Worm (Caenorhabditis elegans) whole organism, young adult: ENCODE results near the gene gmap-1.

ENCODE experiments used
- B0035.1 ChIP-seq: sonication (generic microtip); optimal IDR thresholded peaks from 2 replicates; lab custom pipeline; 2016; ENCODE audit warnings: missing genetic modification characterization, mild to moderate bottlenecking, missing compliant biosample characterization, missing genotype, missing genetic modification reagents
- B0261.1 ChIP-seq: sonication (generic microtip); optimal IDR thresholded peaks from 2 replicates; lab custom pipeline; 2016; ENCODE audit warnings: mild to moderate bottlenecking, missing genetic modification characterization, moderate library complexity, missing compliant biosample characterization
- D2030.7 ChIP-seq: fragments of 200-800 bp; sonication (Bioruptor generic); IDR thresholded peaks from 2 replicates; pipeline ENCODE4 v1.3.6; 2022; ENCODE audit warnings: missing genetic modification reagents, missing genetic modification characterization, missing compliant biosample characterization
- F23B12.7 ChIP-seq: sonication (generic microtip); optimal IDR thresholded peaks from 2 replicates; lab custom pipeline; 2017; ENCODE audit warnings: missing genetic modification characterization, mild to moderate bottlenecking, missing compliant biosample characterization, antibody characterized with exemption, moderate library complexity; ENCODE audit not compliant: insufficient read depth
- F37B4.10 ChIP-seq: fragments of 200-800 bp; sonication (Bioruptor generic); IDR thresholded peaks from 2 replicates; pipeline ENCODE4 v1.3.6; 2022; ENCODE audit warnings: missing genetic modification characterization, missing compliant biosample characterization
- F39B2.1 ChIP-seq: fragments of 200-800 bp; sonication (Bioruptor generic); IDR thresholded peaks from 2 replicates; pipeline ENCODE4 v1.3.6; 2022; ENCODE audit warnings: missing genetic modification reagents, missing genetic modification characterization, missing compliant biosample characterization
- K11D2.4 ChIP-seq: fragments of 200-800 bp; sonication (Bioruptor generic); IDR thresholded peaks from 2 replicates; pipeline ENCODE4 v1.3.6; 2022; ENCODE audit warnings: missing genetic modification reagents, missing genetic modification characterization, missing compliant biosample characterization
- K12H6.12 ChIP-seq: fragments of 200-800 bp; sonication (Bioruptor generic); optimal IDR thresholded peaks from 2 replicates; lab custom pipeline; 2018; ENCODE audit warnings: mild to moderate bottlenecking, missing genetic modification characterization, missing compliant biosample characterization
- T07F8.4 ChIP-seq: sonication (generic microtip); optimal IDR thresholded peaks from 2 replicates; lab custom pipeline; 2016; ENCODE audit warnings: mild to moderate bottlenecking, missing genetic modification characterization, moderate library complexity, missing compliant biosample characterization
- Y95B8A.8 ChIP-seq: fragments of 200-800 bp; sonication (Bioruptor generic); IDR thresholded peaks from 2 replicates; pipeline ENCODE4 v1.3.6; 2022; ENCODE audit warnings: missing genetic modification reagents, missing genetic modification characterization, missing compliant biosample characterization
- ZK185.1 ChIP-seq: sonication (generic microtip); optimal IDR thresholded peaks from 2 replicates; lab custom pipeline; 2016; ENCODE audit warnings: mild to moderate bottlenecking, missing genetic modification characterization, missing compliant biosample characterization; ENCODE audit not compliant: poor library complexity, severe bottlenecking
- akir-1 ChIP-seq: fragments of 200-800 bp; sonication (Bioruptor generic); optimal IDR thresholded peaks from 2 replicates; lab custom pipeline; 2018; ENCODE audit warnings: mild to moderate bottlenecking, missing genetic modification characterization, moderate library complexity, missing compliant biosample characterization
- aptf-2 ChIP-seq: fragments of 200-800 bp; sonication (Bioruptor generic); conservative IDR thresholded peaks from 2 replicates; pipeline ENCODE4 v1.3.6; 2022; ENCODE audit warnings: missing genetic modification reagents, missing genetic modification characterization, missing compliant biosample characterization
- aptf-3 ChIP-seq: fragments of 200-800 bp; sonication (Bioruptor generic); IDR thresholded peaks from 2 replicates; pipeline ENCODE4 v1.3.6; 2022; ENCODE audit warnings: missing genetic modification characterization, missing compliant biosample characterization
- attf-3 ChIP-seq: fragments of 200-800 bp; sonication (Bioruptor generic); conservative IDR thresholded peaks from 2 replicates; pipeline ENCODE4 v1.3.6; 2022; ENCODE audit warnings: missing genetic modification reagents, missing genetic modification characterization, missing compliant biosample characterization
- attf-5 ChIP-seq: fragments of 200-800 bp; sonication (Bioruptor generic); optimal IDR thresholded peaks from 2 replicates; lab custom pipeline; 2018; ENCODE audit warnings: mild to moderate bottlenecking, missing genetic modification characterization, missing compliant biosample characterization
- bed-2 ChIP-seq: fragments of 200-800 bp; sonication (Bioruptor generic); IDR thresholded peaks from 2 replicates; pipeline ENCODE4 v1.3.6; 2022; ENCODE audit warnings: missing genetic modification reagents, missing genetic modification characterization, missing compliant biosample characterization
- ccch-3 ChIP-seq: fragments of 200-800 bp; sonication (Bioruptor generic); optimal IDR thresholded peaks from 2 replicates; lab custom pipeline; 2018; ENCODE audit warnings: mild to moderate bottlenecking, missing genetic modification characterization, missing compliant biosample characterization
- dpl-1 ChIP-seq: fragments of 150-350 bp; optimal IDR thresholded peaks from 2 replicates; lab custom pipeline; 2014; ENCODE audit warnings: missing biosample characterization, missing genetic modification reagents, missing genetic modification characterization
- egl-18 ChIP-seq: fragments of 200-800 bp; sonication (Bioruptor generic); IDR thresholded peaks from 2 replicates; pipeline ENCODE4 v1.3.6; 2022; ENCODE audit warnings: missing genetic modification reagents, missing genetic modification characterization, missing compliant biosample characterization
- egl-44 ChIP-seq: fragments of 200-800 bp; sonication (Bioruptor generic); IDR thresholded peaks from 2 replicates; pipeline ENCODE4 v1.3.6; 2022; ENCODE audit warnings: missing genetic modification reagents, missing genetic modification characterization, missing compliant biosample characterization
- gei-17 ChIP-seq: fragments of 200-800 bp; sonication (Bioruptor generic); optimal IDR thresholded peaks from 2 replicates; lab custom pipeline; 2018; ENCODE audit warnings: mild to moderate bottlenecking, missing genetic modification characterization, missing compliant biosample characterization
- him-1 ChIP-seq: sonication (generic microtip); optimal IDR thresholded peaks from 2 replicates; lab custom pipeline; 2016; ENCODE audit warnings: missing genotype, missing genetic modification reagents, missing genetic modification characterization, missing compliant biosample characterization
- hlh-12 ChIP-seq: sonication (generic microtip); optimal IDR thresholded peaks from 2 replicates; lab custom pipeline; 2016; ENCODE audit warnings: missing genetic modification characterization, missing compliant biosample characterization
- hmg-1.2 ChIP-seq: fragments of 200-800 bp; sonication (Bioruptor generic); IDR thresholded peaks from 2 replicates; pipeline ENCODE4 v1.3.6; 2022; ENCODE audit warnings: missing genetic modification reagents, missing genetic modification characterization, missing compliant biosample characterization
- lin-26 ChIP-seq: fragments of 200-800 bp; sonication (Bioruptor generic); IDR thresholded peaks from 2 replicates; pipeline ENCODE4 v1.3.6; 2022; ENCODE audit warnings: missing genetic modification reagents, missing genetic modification characterization, missing compliant biosample characterization
- lin-54 ChIP-seq: fragments of 200-800 bp; sonication (Bioruptor generic); optimal IDR thresholded peaks from 2 replicates; lab custom pipeline; 2018; ENCODE audit warnings: mild to moderate bottlenecking, missing genetic modification characterization, missing compliant biosample characterization
- lsl-1 ChIP-seq: fragments of 200-800 bp; sonication (Bioruptor generic); optimal IDR thresholded peaks from 2 replicates; lab custom pipeline; 2018; ENCODE audit warnings: mild to moderate bottlenecking, missing genetic modification characterization, moderate library complexity, missing compliant biosample characterization
- madf-8 ChIP-seq: fragments of 200-800 bp; sonication (Bioruptor generic); conservative IDR thresholded peaks from 2 replicates; pipeline ENCODE4 v1.3.6; 2022; ENCODE audit warnings: missing genetic modification reagents, missing genetic modification characterization, missing compliant biosample characterization
- mcd-1 ChIP-seq: fragments of 200-800 bp; sonication (Bioruptor generic); IDR thresholded peaks from 2 replicates; pipeline ENCODE4 v1.3.6; 2022; ENCODE audit warnings: missing genetic modification reagents, missing genetic modification characterization, missing compliant biosample characterization
- mes-4 ChIP-seq: sonication (generic microtip); optimal IDR thresholded peaks from 2 replicates; lab custom pipeline; 2016; ENCODE audit warnings: missing genotype, missing genetic modification characterization, missing compliant biosample characterization
- nfya-1 ChIP-seq: sonication (generic microtip); optimal IDR thresholded peaks from 2 replicates; lab custom pipeline; 2017; ENCODE audit warnings: antibody characterized with exemption, missing compliant biosample characterization, missing genetic modification characterization, borderline replicate concordance; ENCODE audit not compliant: insufficient read depth
- nfyb-1 ChIP-seq: fragments of 200-800 bp; sonication (Bioruptor generic); IDR thresholded peaks from 2 replicates; pipeline ENCODE4 v1.3.6; 2022; ENCODE audit warnings: missing genetic modification reagents, missing genetic modification characterization, missing compliant biosample characterization
- nhr-120 ChIP-seq: fragments of 200-800 bp; sonication (Bioruptor generic); IDR thresholded peaks from 2 replicates; pipeline ENCODE4 v1.3.6; 2022; ENCODE audit warnings: missing genetic modification characterization, missing compliant biosample characterization
- nhr-80 ChIP-seq: sonication (generic microtip); optimal IDR thresholded peaks from 2 replicates; lab custom pipeline; 2016; ENCODE audit warnings: missing genetic modification characterization, missing compliant biosample characterization
- pbrm-1 ChIP-seq: fragments of 200-800 bp; sonication (Bioruptor generic); IDR thresholded peaks from 2 replicates; pipeline ENCODE4 v1.3.6; 2022; ENCODE audit warnings: missing genetic modification reagents, missing genetic modification characterization, missing compliant biosample characterization
- rcor-1 ChIP-seq: fragments of 200-800 bp; sonication (Bioruptor generic); IDR thresholded peaks from 2 replicates; pipeline ENCODE4 v1.3.6; 2022; ENCODE audit warnings: missing genetic modification reagents, missing genetic modification characterization, missing compliant biosample characterization
- rpc-1 ChIP-seq, 2 experiments: fragments of 150-350 bp in 1 of 2; sonication (generic microtip) in 1 of 2; optimal IDR thresholded peaks; 2 replicates each; lab custom pipeline; 2014 to 2018; ENCODE audit warnings: missing biosample characterization in 1 of 2, missing genetic modification characterization in 1 of 2, missing genetic modification reagents in 1 of 2, missing genotype in 1 of 2
- snpc-1.3 ChIP-seq: sonication (generic microtip); optimal IDR thresholded peaks from 2 replicates; lab custom pipeline; 2017; ENCODE audit warnings: missing genetic modification characterization, mild to moderate bottlenecking, missing compliant biosample characterization, antibody characterized with exemption, moderate library complexity, missing genotype, missing genetic modification reagents; ENCODE audit not compliant: insufficient read depth
- snpc-3.4 ChIP-seq: sonication (generic microtip); optimal IDR thresholded peaks from 2 replicates; lab custom pipeline; 2017; ENCODE audit warnings: missing genetic modification characterization, mild to moderate bottlenecking, missing compliant biosample characterization, antibody characterized with exemption, moderate library complexity, missing genotype, missing genetic modification reagents
- sptf-2 ChIP-seq: fragments of 200-800 bp; sonication (Bioruptor generic); optimal IDR thresholded peaks from 2 replicates; lab custom pipeline; 2018; ENCODE audit warnings: mild to moderate bottlenecking, missing genetic modification characterization, missing compliant biosample characterization
- tbp1 ChIP-seq: fragments of 200-800 bp; sonication (Bioruptor generic); optimal IDR thresholded peaks from 2 replicates; lab custom pipeline; 2018; ENCODE audit warnings: mild to moderate bottlenecking, missing genetic modification characterization, missing compliant biosample characterization
- tbx-9 ChIP-seq: sonication (generic microtip); optimal IDR thresholded peaks from 2 replicates; lab custom pipeline; 2016; ENCODE audit warnings: borderline replicate concordance, missing genetic modification characterization, inconsistent platforms, missing compliant biosample characterization
- unc-130 ChIP-seq: sonication (generic microtip); optimal IDR thresholded peaks from 2 replicates; lab custom pipeline; 2016; ENCODE audit warnings: missing genetic modification reagents, missing genetic modification characterization, missing compliant biosample characterization
- zfh-2 ChIP-seq: fragments of 200-800 bp; sonication (Bioruptor generic); conservative IDR thresholded peaks from 2 replicates; pipeline ENCODE4 v1.3.6; 2022; ENCODE audit warnings: missing genetic modification reagents, missing genetic modification characterization, missing compliant biosample characterization
- ztf-25 ChIP-seq: fragments of 200-800 bp; sonication (Bioruptor generic); IDR thresholded peaks from 2 replicates; pipeline ENCODE4 v1.3.6; 2022; ENCODE audit warnings: missing genetic modification reagents, missing genetic modification characterization, missing compliant biosample characterization
- ztf-28 ChIP-seq: fragments of 200-800 bp; sonication (Bioruptor generic); IDR thresholded peaks from 2 replicates; pipeline ENCODE4 v1.3.6; 2022; ENCODE audit warnings: missing genetic modification reagents, missing genetic modification characterization, missing compliant biosample characterization
- ztf-6 ChIP-seq: fragments of 200-800 bp; sonication (Bioruptor generic); IDR thresholded peaks from 2 replicates; pipeline ENCODE4 v1.3.6; 2022; ENCODE audit warnings: missing genetic modification reagents, missing genetic modification characterization, missing compliant biosample characterization

gmap-1 gene

ce11 chrX:12937521-12937920, 2.7 kb upstream of the gmap-1 start (continued):
- TF ChIP-seq nfyb-1 (no peak), him-1 (no peak), B0035.1 (no peak), zfh-2 (GFP tag; lab: Robert Waterston, UW) (no peak), hlh-12 (tag; lab: Kevin White, UChicago) (no peak), K12H6.12 (no peak), lin-26 (GFP tag; lab: Robert Waterston, UW) (peak; percentile 87), attf-5 (GFP tag; lab: Kevin White, UChicago) (no peak), akir-1 (GFP tag; lab: Kevin White, UChicago) (no peak), egl-44 (GFP tag; lab: Robert Waterston, UW) (0 out of 2 replicates have a peak, but pooled peaks have one; percentile 27), ccch-3 (GFP tag; lab: Kevin White, UChicago) (no peak), aptf-2 (GFP tag; lab: Robert Waterston, UW) (no peak), unc-130 (GFP tag; lab: Kevin White, UChicago) (no peak), nfya-1 (tag; lab: Kevin White, UChicago) (no peak), attf-3 (GFP tag; lab: Robert Waterston, UW) (no peak), lin-54 (GFP tag; lab: Kevin White, UChicago) (no peak), ZK185.1 (tag; lab: Kevin White, UChicago) (peak; percentile 26), bed-2 (GFP tag; lab: Robert Waterston, UW) (no peak), mes-4 (tag; lab: Kevin White, UChicago) (no peak), hmg-1.2 (GFP tag; lab: Robert Waterston, UW) (peak; percentile 48), rcor-1 (GFP tag; lab: Robert Waterston, UW) (peak; percentile 56; the same call in 1 of the 2 replicates), lsl-1 (GFP tag; lab: Kevin White, UChicago) (no peak), nhr-80 (tag; lab: Kevin White, UChicago) (no peak), gei-17 (GFP tag; lab: Kevin White, UChicago) (no peak), rpc-1 (optimal IDR thresholded peaks at IDR 0.05; lab: Kevin White, UChicago) (peak; percentile 74), rpc-1 (tag; optimal IDR thresholded peaks at IDR 0.05; lab: Kevin White, UChicago) (peak; percentile 85), tbx-9 (tag; lab: Kevin White, UChicago) (no peak), ztf-6 (GFP tag; lab: Robert Waterston, UW) (no peak), ztf-28 (GFP tag; lab: Robert Waterston, UW) (0 out of 2 replicates have a peak, but pooled peaks have one; percentile 51), nhr-120 (no peak), snpc-3.4 (tag; lab: Kevin White, UChicago) (no peak), Y95B8A.8 (no peak), pbrm-1 (GFP tag; lab: Robert Waterston, UW) (no peak), egl-18 (GFP tag; lab: Robert Waterston, UW) (no peak), dpl-1 (GFP tag; lab: Kevin White, UChicago) (no peak), K11D2.4 (no peak), sptf-2 (GFP tag; lab: Kevin White, UChicago) (no peak), F37B4.10 (GFP tag; lab: Robert Waterston, UW) (no peak), F39B2.1 (GFP tag; lab: Robert Waterston, UW) (no peak), D2030.7 (GFP tag; lab: Robert Waterston, UW) (peak; percentile 30; the same call in 1 of the 2 replicates), B0261.1 (peak; percentile 71), aptf-3 (GFP tag; lab: Robert Waterston, UW) (no peak), madf-8 (no peak), T07F8.4 (no peak), ztf-25 (0 out of 2 replicates have a peak, but pooled peaks have one; percentile 4), snpc-1.3 (tag; lab: Kevin White, UChicago) (no peak), F23B12.7 (tag; lab: Kevin White, UChicago) (no peak), mcd-1 (GFP tag; lab: Robert Waterston, UW) (no peak), tbp1 (peak; percentile 86)
